Worm (Caenorhabditis elegans) whole organism, L3 larva: Measurements from ENCODE around the gene hlh-14.
A peak's percentile ranks its signal among the peaks of the same experiment; 100 is the strongest.

ENCODE experiments used
- R02D3.7 ChIP-seq: fragments of 150-350 bp; optimal IDR thresholded peaks from 2 replicates; lab custom pipeline; 2014; ENCODE audit warnings: missing biosample characterization, missing genetic modification characterization
- ZK546.5 ChIP-seq: sonication (generic microtip); optimal IDR thresholded peaks from 2 replicates; lab custom pipeline; 2017; ENCODE audit warnings: missing biosample characterization, missing genetic modification characterization
- aly-2 ChIP-seq: fragments of 150-350 bp; optimal IDR thresholded peaks from 2 replicates; lab custom pipeline; 2014; ENCODE audit warnings: missing biosample characterization, missing genetic modification characterization
- ama-1 ChIP-seq: fragments of 150-350 bp; optimal IDR thresholded peaks from 2 replicates; lab custom pipeline; 2018
- ceh-82 ChIP-seq: fragments of 150-350 bp; optimal IDR thresholded peaks from 2 replicates; lab custom pipeline; 2014; ENCODE audit warnings: missing biosample characterization, missing genetic modification characterization
- ceh-9 ChIP-seq: sonication (generic microtip); optimal IDR thresholded peaks from 2 replicates; lab custom pipeline; 2018; ENCODE audit warnings: missing biosample characterization, missing genetic modification characterization
- egl-27 ChIP-seq: sonication (generic microtip); optimal IDR thresholded peaks from 4 replicates; lab custom pipeline; 2017; ENCODE audit warnings: missing biosample characterization, missing genetic modification reagents, missing genetic modification characterization
- egl-5 ChIP-seq: fragments of 150-350 bp; optimal IDR thresholded peaks from 2 replicates; lab custom pipeline; 2017; ENCODE audit warnings: missing biosample characterization, missing genetic modification reagents, missing genetic modification characterization, inconsistent platforms
- elt-1 ChIP-seq: fragments of 150-350 bp; optimal IDR thresholded peaks from 2 replicates; lab custom pipeline; 2014; ENCODE audit warnings: missing biosample characterization, missing genetic modification characterization
- elt-2 ChIP-seq: sonication (generic microtip); optimal IDR thresholded peaks from 2 replicates; lab custom pipeline; 2016; ENCODE audit warnings: missing genetic modification reagents, mild to moderate bottlenecking, missing genetic modification characterization, missing compliant biosample characterization
- elt-3 ChIP-seq, 3 experiments: fragments of 150-350 bp in 1 of 3; sonication (generic microtip) in 2 of 3; optimal IDR thresholded peaks; 2 replicates in 2 of 3; 4 replicates in 1 of 3; lab custom pipeline; 2014 to 2017; ENCODE audit warnings: missing biosample characterization in 3 of 3, missing genetic modification characterization in 3 of 3
- eor-1 ChIP-seq, 2 experiments: fragments of 150-350 bp; optimal IDR thresholded peaks; 2 replicates each; lab custom pipeline; 2014 to 2018; ENCODE audit warnings: missing biosample characterization in 2 of 2, missing genetic modification characterization in 2 of 2
- fkh-10 ChIP-seq: sonication (generic microtip); optimal IDR thresholded peaks from 2 replicates; lab custom pipeline; 2017; ENCODE audit warnings: missing biosample characterization, missing genetic modification reagents, missing genetic modification characterization
- fos-1 ChIP-seq: fragments of 150-350 bp; optimal IDR thresholded peaks from 2 replicates; lab custom pipeline; 2014; ENCODE audit warnings: missing biosample characterization, missing genetic modification characterization
- hmg-11 ChIP-seq: sonication (generic microtip); optimal IDR thresholded peaks from 2 replicates; lab custom pipeline; 2016; ENCODE audit warnings: missing genetic modification characterization, missing compliant biosample characterization
- jun-1 ChIP-seq: fragments of 150-350 bp; optimal IDR thresholded peaks from 2 replicates; lab custom pipeline; 2014; ENCODE audit warnings: missing biosample characterization, missing genetic modification reagents, missing genetic modification characterization
- lin-15B ChIP-seq: fragments of 150-350 bp; optimal IDR thresholded peaks from 2 replicates; lab custom pipeline; 2014; ENCODE audit warnings: missing biosample characterization, missing genetic modification characterization
- lsy-12 ChIP-seq: sonication (generic microtip); optimal IDR thresholded peaks from 2 replicates; lab custom pipeline; 2016; ENCODE audit warnings: mild to moderate bottlenecking, missing genetic modification characterization, missing compliant biosample characterization
- mdl-1 ChIP-seq: fragments of 150-350 bp; optimal IDR thresholded peaks from 2 replicates; lab custom pipeline; 2014; ENCODE audit warnings: missing biosample characterization, missing genetic modification characterization
- nfya-1 ChIP-seq: sonication (generic microtip); optimal IDR thresholded peaks from 2 replicates; lab custom pipeline; 2017; ENCODE audit warnings: missing genetic modification characterization, mild to moderate bottlenecking, missing compliant biosample characterization, antibody characterized with exemption, moderate library complexity; ENCODE audit not compliant: insufficient read depth
- nhr-11 ChIP-seq: fragments of 150-350 bp; optimal IDR thresholded peaks from 2 replicates; lab custom pipeline; 2014; ENCODE audit warnings: missing biosample characterization, missing genetic modification characterization
- nhr-23 ChIP-seq: fragments of 150-350 bp; optimal IDR thresholded peaks from 2 replicates; lab custom pipeline; 2014; ENCODE audit warnings: missing biosample characterization, missing genetic modification reagents, missing genetic modification characterization
- nhr-237 ChIP-seq: fragments of 150-350 bp; optimal IDR thresholded peaks from 2 replicates; lab custom pipeline; 2014; ENCODE audit warnings: missing biosample characterization, missing genetic modification characterization
- nhr-25 ChIP-seq: sonication (generic microtip); optimal IDR thresholded peaks from 2 replicates; lab custom pipeline; 2017; ENCODE audit warnings: missing biosample characterization, missing genetic modification characterization
- nhr-28 ChIP-seq: fragments of 150-350 bp; optimal IDR thresholded peaks from 2 replicates; lab custom pipeline; 2014; ENCODE audit warnings: missing biosample characterization, missing genetic modification characterization
- nhr-43 ChIP-seq: sonication (generic microtip); optimal IDR thresholded peaks from 2 replicates; lab custom pipeline; 2016; ENCODE audit warnings: mild to moderate bottlenecking, missing genetic modification characterization, missing compliant biosample characterization; ENCODE audit not compliant: poor library complexity, severe bottlenecking
- nhr-77 ChIP-seq: fragments of 150-350 bp; optimal IDR thresholded peaks from 2 replicates; lab custom pipeline; 2014; ENCODE audit warnings: missing biosample characterization, missing genetic modification characterization
- pha-4 ChIP-seq: fragments of 150-350 bp; optimal IDR thresholded peaks from 2 replicates; lab custom pipeline; 2014; ENCODE audit warnings: missing biosample characterization, missing genetic modification reagents, missing genetic modification characterization
- pqm-1 ChIP-seq: fragments of 150-350 bp; optimal IDR thresholded peaks from 2 replicates; lab custom pipeline; 2017; ENCODE audit warnings: missing biosample characterization, missing genetic modification characterization, inconsistent platforms
- sea-2 ChIP-seq: fragments of 150-350 bp; sonication (generic microtip); optimal IDR thresholded peaks from 4 replicates; lab custom pipeline; 2014; ENCODE audit warnings: missing biosample characterization, missing genetic modification reagents, missing genetic modification characterization
- skn-1 ChIP-seq: fragments of 150-350 bp; optimal IDR thresholded peaks from 2 replicates; lab custom pipeline; 2014; ENCODE audit warnings: missing biosample characterization, missing genetic modification characterization
- snpc-4 ChIP-seq: fragments of 150-350 bp; optimal IDR thresholded peaks from 2 replicates; lab custom pipeline; 2014; ENCODE audit warnings: missing biosample characterization, missing genetic modification characterization
- tbx-2 ChIP-seq: sonication (generic microtip); optimal IDR thresholded peaks from 2 replicates; lab custom pipeline; 2016; ENCODE audit warnings: mild to moderate bottlenecking, missing genetic modification characterization, missing compliant biosample characterization
- unc-62 ChIP-seq: fragments of 150-350 bp; sonication (generic microtip); optimal IDR thresholded peaks from 4 replicates; lab custom pipeline; 2014; ENCODE audit warnings: missing biosample characterization, missing genetic modification reagents, missing genetic modification characterization
- zag-1 ChIP-seq: fragments of 150-350 bp; optimal IDR thresholded peaks from 2 replicates; lab custom pipeline; 2014; ENCODE audit warnings: missing biosample characterization, missing genetic modification characterization
- ztf-11 ChIP-seq: fragments of 150-350 bp; optimal IDR thresholded peaks from 2 replicates; lab custom pipeline; 2014; ENCODE audit warnings: missing biosample characterization, missing genetic modification characterization
- ztf-4 ChIP-seq: fragments of 150-350 bp; optimal IDR thresholded peaks from 2 replicates; lab custom pipeline; 2014; ENCODE audit warnings: missing biosample characterization, missing genetic modification characterization

Gene hlh-14

DNA sequence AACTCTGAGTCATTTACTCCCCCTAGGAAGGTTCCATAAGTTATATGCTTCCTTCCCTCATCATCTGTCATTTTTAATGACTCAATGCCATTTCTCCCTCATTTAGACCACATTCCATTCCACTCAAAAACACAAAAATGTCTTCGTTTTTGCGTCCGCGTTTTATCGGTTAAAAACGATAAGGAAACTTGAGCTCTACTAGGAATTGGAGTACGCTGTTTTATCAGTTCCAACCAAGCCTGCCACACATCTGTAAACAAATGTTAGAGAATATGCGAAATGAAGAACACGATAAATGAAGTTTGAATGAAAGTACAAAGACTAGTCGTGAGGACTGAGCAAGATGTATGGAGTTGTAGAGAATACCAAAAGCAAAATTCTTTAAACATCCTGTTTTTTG lies 9.7 kb upstream of the hlh-14 start:
- TF ChIP-seq ceh-82 (tag; lab: Kevin White, UChicago) (no peak), hmg-11 (tag; lab: Kevin White, UChicago) (no peak), R02D3.7 (tag; lab: Kevin White, UChicago) (no peak), skn-1 (peak; percentile 1), jun-1 (tag; lab: Kevin White, UChicago) (peak; percentile 76), elt-2 (tag; lab: Kevin White, UChicago) (peak; percentile 100), elt-1 (tag; lab: Kevin White, UChicago) (no peak), egl-27 (tag; lab: Kevin White, UChicago) (no peak), pqm-1 (peak; percentile 97), lsy-12 (no peak), pha-4 (tag; lab: Kevin White, UChicago) (peak; percentile 39)

DNA sequence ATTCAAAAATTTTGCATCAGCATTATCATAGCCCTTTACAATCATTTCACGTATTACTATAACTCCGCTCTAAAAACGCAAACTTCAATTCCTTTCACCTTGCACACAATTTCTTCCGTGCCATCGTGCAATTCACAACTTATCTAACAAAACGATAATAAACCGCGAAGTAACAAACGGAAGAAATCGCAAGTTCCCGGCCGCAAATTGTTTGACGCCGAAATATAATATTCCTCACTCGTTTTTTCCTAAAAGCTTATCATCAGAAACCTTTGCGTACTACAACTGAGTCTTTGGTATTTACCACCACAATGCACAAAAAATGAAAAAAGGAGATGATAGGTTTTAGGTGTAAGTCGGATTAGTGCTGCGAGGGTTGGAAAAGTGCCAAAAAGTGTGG lies 8.6 kb upstream of the hlh-14 start:
- TF ChIP-seq elt-2 (tag; lab: Kevin White, UChicago): peak; percentile 94
- no peak for TF ChIP-seq nfya-1 (tag; lab: Kevin White, UChicago)
- no peak for TF ChIP-seq zag-1
- TF ChIP-seq aly-2 (tag; lab: Kevin White, UChicago): no peak
- no peak for TF ChIP-seq nhr-11 (tag; lab: Kevin White, UChicago)
- no peak for TF ChIP-seq egl-5 (tag; lab: Kevin White, UChicago)
- TF ChIP-seq skn-1: no peak
- no peak for TF ChIP-seq lin-15B (tag; lab: Kevin White, UChicago)
- TF ChIP-seq, all 47 proteins: peak for 1

DNA sequence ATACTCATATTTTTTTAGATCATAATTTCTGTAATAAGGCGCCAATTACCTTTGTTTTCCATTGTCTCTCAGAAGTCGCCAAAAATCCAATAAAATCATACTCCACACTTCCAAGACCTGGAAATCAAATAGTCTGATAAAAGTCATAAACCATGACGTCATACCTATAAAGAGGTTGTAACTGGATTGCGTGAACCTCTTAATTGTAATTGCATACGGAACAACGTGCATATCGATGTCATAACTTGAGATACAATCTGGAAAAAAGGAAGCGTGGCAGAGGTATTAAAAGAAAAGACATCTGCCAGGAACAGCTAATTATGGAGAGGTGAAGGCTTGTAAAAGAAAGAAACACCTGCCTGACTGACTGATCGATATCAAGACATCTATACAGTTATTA lies 6.4 kb upstream of the hlh-14 start, which contains the start of gene F10C1.9:
Gene F10C1.9, minus strand, starts transcription at position 197 of the 400 bp plus-strand sequence.
- TF ChIP-seq elt-2 (tag; lab: Kevin White, UChicago) (peak; percentile 69), ceh-9 (tag; lab: Kevin White, UChicago) (no peak)
- TF ChIP-seq, all 47 proteins: peak for 1

DNA sequence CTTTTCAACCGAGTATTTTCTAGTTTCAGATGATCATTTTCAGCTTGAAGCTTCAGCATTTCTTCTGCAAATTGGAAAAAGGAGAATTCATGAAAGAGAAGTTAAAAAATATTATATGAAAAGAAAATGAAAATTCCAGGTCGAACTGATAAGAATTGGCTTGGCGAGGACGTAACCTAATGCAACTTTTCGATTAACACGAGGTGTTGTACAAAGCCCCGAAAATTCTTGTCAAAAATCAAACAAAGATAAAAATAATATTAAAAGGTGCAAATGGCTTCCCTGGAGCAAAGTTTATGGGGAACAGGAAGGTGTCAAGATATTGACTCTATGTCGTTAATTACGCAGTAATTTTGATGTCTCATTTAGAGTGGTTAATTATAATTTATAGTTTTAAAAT lies 5.6 kb upstream of the hlh-14 start:
- TF ChIP-seq ztf-11 (tag; lab: Kevin White, UChicago) (no peak), tbx-2 (no peak), mdl-1 (tag; lab: Kevin White, UChicago) (no peak), ceh-9 (tag; lab: Kevin White, UChicago) (no peak), elt-2 (tag; lab: Kevin White, UChicago) (peak; percentile 95), hmg-11 (tag; lab: Kevin White, UChicago) (no peak), nhr-237 (no peak), egl-27 (tag; lab: Kevin White, UChicago) (no peak), pqm-1 (peak; percentile 16), elt-3 (tag; optimal IDR thresholded peaks at IDR 0.05; lab: Kevin White, UChicago) (no peak), lsy-12 (no peak), nhr-23 (no peak), nhr-43 (tag; lab: Kevin White, UChicago) (no peak), nhr-25 (tag; lab: Kevin White, UChicago) (no peak)

DNA sequence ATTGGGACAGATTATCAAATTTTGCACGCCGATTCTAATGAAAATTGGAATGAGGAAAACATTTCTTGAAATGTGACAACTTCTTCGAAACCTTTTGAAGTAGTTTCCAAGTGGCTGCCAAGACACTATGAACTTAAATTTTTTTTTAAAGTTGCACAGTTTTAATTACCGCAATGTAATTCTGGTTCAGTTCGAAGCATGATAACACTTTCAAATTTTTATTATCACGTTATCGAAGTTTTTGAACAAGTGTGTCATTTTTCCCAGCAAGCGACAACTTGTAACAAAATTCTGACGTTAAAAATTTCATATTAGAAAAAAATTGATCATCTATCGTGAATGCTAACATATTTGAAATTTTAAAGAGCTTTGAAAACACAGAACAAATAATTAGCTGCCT lies 4.1 kb upstream of the hlh-14 start:
- TF ChIP-seq ama-1 (lab: Kevin White, UChicago) (no peak), elt-2 (tag; lab: Kevin White, UChicago) (peak; percentile 73)

DNA sequence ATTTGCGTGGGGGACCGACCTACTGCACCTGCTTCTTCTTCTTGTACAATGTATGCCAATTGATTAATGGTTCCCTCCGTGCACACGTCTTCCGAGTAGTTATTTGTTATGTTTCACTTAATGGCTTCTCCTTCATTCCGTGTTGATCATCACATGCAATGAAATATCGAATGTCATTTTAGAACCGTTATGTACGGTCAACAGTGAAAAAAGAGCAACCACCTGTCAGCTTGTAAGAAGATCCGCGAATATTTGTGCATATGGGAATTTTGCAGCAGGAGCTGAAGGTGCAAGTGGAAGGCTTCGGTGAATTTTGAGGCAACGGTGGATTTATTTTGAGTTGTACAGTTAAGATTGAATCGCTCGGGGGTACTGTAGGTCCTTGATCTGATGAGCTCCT lies 2.1 kb downstream of the hlh-14 start:
- TF ChIP-seq nhr-28 (tag; lab: Kevin White, UChicago) (no peak), snpc-4 (tag; lab: Kevin White, UChicago) (no peak), ZK546.5 (tag; lab: Kevin White, UChicago) (no peak), eor-1 (tag; optimal IDR thresholded peaks at IDR 0.05; lab: Kevin White, UChicago) (no peak), unc-62 (GFP tag; lab: Kevin White, UChicago) (no peak), pha-4 (tag; lab: Kevin White, UChicago) (no peak), mdl-1 (tag; lab: Kevin White, UChicago) (no peak), ztf-4 (tag; lab: Kevin White, UChicago) (no peak), R02D3.7 (tag; lab: Kevin White, UChicago) (no peak), fos-1 (no peak), jun-1 (tag; lab: Kevin White, UChicago) (no peak), nhr-77 (tag; lab: Kevin White, UChicago) (no peak), fkh-10 (GFP tag; lab: Kevin White, UChicago) (no peak), nfya-1 (tag; lab: Kevin White, UChicago) (no peak), sea-2 (GFP tag; lab: Kevin White, UChicago) (no peak), pqm-1 (no peak)
